Fruit fly (Drosophila melanogaster): ENCODE measurements around the gene Pgd.

The Pgd gene

dm6 chrX:2121716-2122601 is 23.0 kb upstream of the Pgd start (continued):
- TF ChIP-seq Eip78C (GFP tag) (peak; percentile 93), Eip75B (GFP tag; optimal IDR thresholded peaks at IDR 0.05) (peak; percentile 84), CG16779 (tag; optimal IDR thresholded peaks at IDR 0.05) (no peak), OdsH (GFP tag; optimal IDR thresholded peaks at IDR 0.05) (peak; percentile 80), CG7368 (GFP tag; optimal IDR thresholded peaks at IDR 0.05) (peak; percentile 68), CG32006 (GFP tag; optimal IDR thresholded peaks at IDR 0.05) (peak; percentile 68), CG4318 (GFP tag; optimal IDR thresholded peaks at IDR 0.05) (peak; percentile 34), CG6792 (GFP tag; optimal IDR thresholded peaks at IDR 0.05) (peak; percentile 73), CG8319 (GFP tag; optimal IDR thresholded peaks at IDR 0.05) (peak; percentile 41), CG10631 (GFP tag; optimal IDR thresholded peaks at IDR 0.05) (peak; percentile 66), CG11294 (GFP tag; IDR thresholded peaks at IDR 0.05) (peak; percentile 34; the same call in 1 of the 2 replicates), CG3919 (GFP tag; optimal IDR thresholded peaks at IDR 0.05) (peak; percentile 74), Ets96B (tag; optimal IDR thresholded peaks at IDR 0.05) (peak; percentile 66), CG6854 (GFP tag; optimal IDR thresholded peaks at IDR 0.05) (no peak), CG10669 (GFP tag; optimal IDR thresholded peaks at IDR 0.05) (peak; percentile 65), CG15336 (GFP tag; IDR thresholded peaks at IDR 0.05) (peak; percentile 70), Eip93F (GFP tag; optimal IDR thresholded peaks at IDR 0.05) (peak; percentile 57), Lpt (GFP tag; optimal IDR thresholded peaks at IDR 0.05) (peak; percentile 34), spab (GFP tag; optimal IDR thresholded peaks at IDR 0.05) (peak; percentile 55), Smox (GFP tag; optimal IDR thresholded peaks at IDR 0.05) (peak; percentile 70), CG6276 (GFP tag; optimal IDR thresholded peaks at IDR 0.05) (no peak), salr (GFP tag; optimal IDR thresholded peaks at IDR 0.05) (peak; percentile 37 to 55), cyc (GFP tag; optimal IDR thresholded peaks at IDR 0.05) (peak; percentile 70), CG9139 (GFP tag; optimal IDR thresholded peaks at IDR 0.05) (peak; percentile 22), CG31627 (GFP tag; optimal IDR thresholded peaks at IDR 0.05) (peak; percentile 68), CG8119 (GFP tag; IDR thresholded peaks at IDR 0.05) (peak; percentile 72), Hr38 (GFP tag; optimal IDR thresholded peaks at IDR 0.05) (no peak), achi (GFP tag; optimal IDR thresholded peaks at IDR 0.05) (peak; percentile 70), CG6808 (GFP tag; optimal IDR thresholded peaks at IDR 0.05) (peak; percentile 74), Hr39 (GFP tag; optimal IDR thresholded peaks at IDR 0.05) (peak; percentile 80), Hr4 (GFP tag; optimal IDR thresholded peaks at IDR 0.05) (peak; percentile 71), fd85E (GFP tag; optimal IDR thresholded peaks at IDR 0.05) (no peak), pdm3 (GFP tag; optimal IDR thresholded peaks at IDR 0.05) (peak; percentile 75), ss (GFP tag; optimal IDR thresholded peaks at IDR 0.05) (peak; percentile 66 to 73), CG3032 (tag; optimal IDR thresholded peaks at IDR 0.05) (peak; percentile 65), CG11762 (GFP tag; optimal IDR thresholded peaks at IDR 0.05; ENCODE audit: insufficient read depth) (peak; percentile 65), CG1621 (tag; optimal IDR thresholded peaks at IDR 0.05) (peak; percentile 26)

- TF ChIP-seq Eip78C (GFP tag) (peak; percentile 87), CG11902 (GFP tag; optimal IDR thresholded peaks at IDR 0.05) (no peak), CG6854 (GFP tag; optimal IDR thresholded peaks at IDR 0.05) (peak; percentile 67), CG11762 (GFP tag; optimal IDR thresholded peaks at IDR 0.05; ENCODE audit: insufficient read depth) (peak; percentile 38), CG6792 (GFP tag; optimal IDR thresholded peaks at IDR 0.05) (no peak), CG8319 (GFP tag; optimal IDR thresholded peaks at IDR 0.05) (peak; percentile 9), Smox (GFP tag; optimal IDR thresholded peaks at IDR 0.05) (peak; percentile 52), CG16779 (tag; optimal IDR thresholded peaks at IDR 0.05) (peak; percentile 61), dac (GFP tag; optimal IDR thresholded peaks at IDR 0.05) (peak; percentile 79), CG4318 (GFP tag; optimal IDR thresholded peaks at IDR 0.05) (peak; percentile 3), esn (GFP tag; optimal IDR thresholded peaks at IDR 0.05) (peak; percentile 55), dsx (GFP tag; optimal IDR thresholded peaks at IDR 0.05; ENCODE audit: poor library complexity, severe bottlenecking) (peak; percentile 77), OdsH (GFP tag; optimal IDR thresholded peaks at IDR 0.05) (peak; percentile 5), Gug (GFP tag; IDR thresholded peaks at IDR 0.05) (peak; percentile 84), vri (GFP tag; optimal IDR thresholded peaks at IDR 0.05) (peak; percentile 46), Eip93F (GFP tag; optimal IDR thresholded peaks at IDR 0.05) (no peak), fd85E (GFP tag; optimal IDR thresholded peaks at IDR 0.05) (peak; percentile 72), Eip75B (GFP tag; optimal IDR thresholded peaks at IDR 0.05) (peak; percentile 51), cyc (GFP tag; optimal IDR thresholded peaks at IDR 0.05) (peak; percentile 47), Ets21C (GFP tag; optimal IDR thresholded peaks at IDR 0.05) (peak; percentile 17), CG10669 (GFP tag; optimal IDR thresholded peaks at IDR 0.05) (peak; percentile 60), eg (GFP tag; IDR thresholded peaks at IDR 0.05) (peak; percentile 91)
These were observed 21.6 kb upstream of the Pgd start, which contains the start of gene ph-d for dm6 chrX:2123013-2123964. Gene ph-d, minus strand, starts transcription at chrX:2123286.
